Worm (Caenorhabditis elegans) whole organism, late embryonic: ENCODE data around the gene emb-1.

Source experiments
- C08G9.2 ChIP-seq: sonication (generic microtip); optimal IDR thresholded peaks from 2 replicates; lab custom pipeline; 2016; ENCODE audit warnings: mild to moderate bottlenecking, missing genetic modification characterization, moderate library complexity, missing compliant biosample characterization
- C38D4.7 ChIP-seq: fragments of 200-800 bp; sonication (Bioruptor generic); optimal IDR thresholded peaks from 2 replicates; lab custom pipeline; 2018; ENCODE audit warnings: mild to moderate bottlenecking, missing genetic modification characterization, moderate library complexity, missing compliant biosample characterization
- F13H6.1 ChIP-seq: sonication (generic microtip); optimal IDR thresholded peaks from 2 replicates; lab custom pipeline; 2016; ENCODE audit warnings: missing genetic modification characterization, missing compliant biosample characterization
- T23F11.4 ChIP-seq: fragments of 200-800 bp; sonication (Bioruptor generic); optimal IDR thresholded peaks from 2 replicates; lab custom pipeline; 2018; ENCODE audit warnings: mild to moderate bottlenecking, missing genetic modification characterization, missing compliant biosample characterization
- ahr-1 ChIP-seq: sonication (generic microtip); optimal IDR thresholded peaks from 2 replicates; lab custom pipeline; 2016; ENCODE audit warnings: missing genetic modification characterization, missing compliant biosample characterization
- ama-1 ChIP-seq: fragments of 150-350 bp; optimal IDR thresholded peaks from 2 replicates; lab custom pipeline; 2014
- ceh-19 ChIP-seq: fragments of 200-800 bp; sonication (Bioruptor generic); optimal IDR thresholded peaks from 2 replicates; lab custom pipeline; 2018; ENCODE audit warnings: mild to moderate bottlenecking, missing genetic modification characterization, missing compliant biosample characterization
- ceh-2 ChIP-seq: sonication (generic microtip); optimal IDR thresholded peaks from 2 replicates; lab custom pipeline; 2016; ENCODE audit warnings: missing genotype, missing genetic modification characterization, missing compliant biosample characterization
- ceh-22 ChIP-seq: sonication (generic microtip); optimal IDR thresholded peaks from 2 replicates; lab custom pipeline; 2017; ENCODE audit warnings: missing biosample characterization, missing genetic modification characterization
- ceh-31 ChIP-seq: sonication (generic microtip); optimal IDR thresholded peaks from 2 replicates; lab custom pipeline; 2016; ENCODE audit warnings: missing genetic modification characterization, missing compliant biosample characterization
- ceh-34 ChIP-seq: sonication (generic microtip); optimal IDR thresholded peaks from 2 replicates; lab custom pipeline; 2016; ENCODE audit warnings: mild to moderate bottlenecking, missing genetic modification characterization, missing compliant biosample characterization
- ceh-45 ChIP-seq: fragments of 200-800 bp; sonication (Bioruptor generic); IDR thresholded peaks from 2 replicates; pipeline ENCODE4 v1.3.6; 2022; ENCODE audit warnings: missing genetic modification reagents, missing genetic modification characterization, missing compliant biosample characterization
- ceh-48 ChIP-seq: sonication (generic microtip); optimal IDR thresholded peaks from 2 replicates; lab custom pipeline; 2016; ENCODE audit warnings: missing genetic modification characterization, inconsistent platforms, missing compliant biosample characterization
- ceh-6 ChIP-seq: fragments of 200-800 bp; sonication (Bioruptor generic); optimal IDR thresholded peaks from 2 replicates; lab custom pipeline; 2018; ENCODE audit warnings: mild to moderate bottlenecking, missing genetic modification characterization, missing compliant biosample characterization
- dmd-4 ChIP-seq: sonication (generic microtip); optimal IDR thresholded peaks from 2 replicates; lab custom pipeline; 2016; ENCODE audit warnings: borderline replicate concordance, missing genetic modification characterization, missing compliant biosample characterization
- elt-2 ChIP-seq: sonication (generic microtip); optimal IDR thresholded peaks from 2 replicates; lab custom pipeline; 2016; ENCODE audit warnings: missing genetic modification reagents, missing genetic modification characterization, missing compliant biosample characterization
- eyg-1 ChIP-seq: sonication (generic microtip); optimal IDR thresholded peaks from 2 replicates; lab custom pipeline; 2016; ENCODE audit warnings: missing genotype, missing genetic modification characterization, missing compliant biosample characterization
- fkh-6 ChIP-seq: sonication (generic microtip); optimal IDR thresholded peaks from 2 replicates; lab custom pipeline; 2016; ENCODE audit warnings: missing genetic modification characterization, missing compliant biosample characterization
- gmeb-2 ChIP-seq: sonication (generic microtip); optimal IDR thresholded peaks from 2 replicates; lab custom pipeline; 2016; ENCODE audit warnings: missing genetic modification characterization, inconsistent platforms, missing compliant biosample characterization
- hlh-30 ChIP-seq: sonication (generic microtip); optimal IDR thresholded peaks from 2 replicates; lab custom pipeline; 2017; ENCODE audit warnings: antibody characterized with exemption, missing genetic modification characterization, missing compliant biosample characterization; ENCODE audit not compliant: insufficient read depth
- lim-6 ChIP-seq: sonication (generic microtip); optimal IDR thresholded peaks from 2 replicates; lab custom pipeline; 2016; ENCODE audit warnings: missing genetic modification characterization, missing compliant biosample characterization
- pat-9 ChIP-seq: fragments of 200-800 bp; sonication (Bioruptor generic); optimal IDR thresholded peaks from 2 replicates; lab custom pipeline; 2018; ENCODE audit warnings: mild to moderate bottlenecking, missing genetic modification characterization, moderate library complexity, missing compliant biosample characterization
- pha-2 ChIP-seq: sonication (generic microtip); optimal IDR thresholded peaks from 2 replicates; lab custom pipeline; 2017; ENCODE audit warnings: mild to moderate bottlenecking, missing genetic modification characterization, missing compliant biosample characterization
- pqm-1 ChIP-seq: sonication (generic microtip); optimal IDR thresholded peaks from 2 replicates; lab custom pipeline; 2016; ENCODE audit warnings: missing genetic modification characterization, missing compliant biosample characterization
- pros-1 ChIP-seq: fragments of 150-350 bp; optimal IDR thresholded peaks from 2 replicates; lab custom pipeline; 2014; ENCODE audit warnings: missing biosample characterization, missing genetic modification reagents, missing genetic modification characterization
- rnt-1 ChIP-seq: sonication (generic microtip); optimal IDR thresholded peaks from 2 replicates; lab custom pipeline; 2016; ENCODE audit warnings: missing genetic modification characterization, missing compliant biosample characterization
- sdc-2 ChIP-seq: sonication (generic microtip); optimal IDR thresholded peaks from 2 replicates; lab custom pipeline; 2016; ENCODE audit warnings: missing genotype, missing genetic modification characterization, missing compliant biosample characterization
- sox-2 ChIP-seq: fragments of 200-800 bp; sonication (Bioruptor generic); IDR thresholded peaks from 2 replicates; pipeline ENCODE4 v1.3.6; 2022; ENCODE audit warnings: missing genetic modification reagents, missing genetic modification characterization, missing compliant biosample characterization
- tbx-2 ChIP-seq: sonication (generic microtip); optimal IDR thresholded peaks from 2 replicates; lab custom pipeline; 2016; ENCODE audit warnings: missing genetic modification characterization, missing compliant biosample characterization
- tbx-7 ChIP-seq: sonication (generic microtip); optimal IDR thresholded peaks from 2 replicates; lab custom pipeline; 2016; ENCODE audit warnings: missing genotype, missing genetic modification characterization, missing compliant biosample characterization
- unc-55 ChIP-seq: sonication (generic microtip); optimal IDR thresholded peaks from 2 replicates; lab custom pipeline; 2017; ENCODE audit warnings: missing biosample characterization, missing genetic modification reagents, missing genetic modification characterization
- zip-5 ChIP-seq: sonication (generic microtip); optimal IDR thresholded peaks from 2 replicates; lab custom pipeline; 2016; ENCODE audit warnings: missing genetic modification characterization, missing compliant biosample characterization

emb-1 gene

DNA sequence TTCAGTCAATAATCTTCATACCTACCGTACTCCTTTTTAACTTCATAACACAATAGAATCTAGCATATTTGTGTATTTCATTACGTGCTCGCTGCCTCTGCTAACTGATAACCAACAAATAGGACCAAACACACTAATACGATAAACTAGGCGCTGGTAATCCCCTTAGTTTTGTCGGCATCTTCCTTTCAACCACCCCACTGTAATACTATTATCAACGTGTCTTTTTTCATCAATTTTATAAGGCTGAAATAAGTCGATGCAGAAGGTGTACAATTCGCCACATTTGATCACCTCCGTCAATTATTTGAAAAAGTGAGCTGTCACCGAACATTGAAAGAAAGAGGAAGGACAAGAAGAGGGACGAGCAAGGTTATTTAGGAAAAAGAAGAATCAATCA lies 25.8 kb upstream of the emb-1 start:
- TF ChIP-seq fkh-6 (tag; lab: Kevin White, UChicago) (no peak), dmd-4 (tag; lab: Kevin White, UChicago) (no peak), ceh-2 (tag; lab: Kevin White, UChicago) (no peak), C08G9.2 (tag; lab: Kevin White, UChicago) (no peak), ceh-45 (no peak), pat-9 (tag; lab: Kevin White, UChicago) (no peak), rnt-1 (tag; lab: Kevin White, UChicago) (no peak)

DNA sequence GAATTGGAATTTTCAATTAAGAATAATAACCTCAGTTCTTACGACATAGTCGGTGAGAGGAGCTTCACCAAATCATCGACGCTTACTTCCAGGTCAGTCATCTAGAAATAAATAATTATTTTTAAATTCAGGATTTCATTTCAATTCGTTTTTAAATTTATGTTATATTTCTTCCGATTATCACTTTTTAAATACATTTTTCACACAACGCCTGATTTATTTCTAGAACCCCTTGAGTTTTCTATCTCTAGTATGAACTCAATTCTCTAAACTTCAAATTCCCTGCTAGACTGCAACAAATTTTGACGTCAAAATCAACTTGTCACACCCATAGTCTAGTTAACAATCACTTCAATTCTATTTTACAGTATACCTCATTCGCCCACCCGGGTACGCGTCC lies 23.8 kb upstream of the emb-1 start, which contains the start of gene Y54H5A.2:
TSS of gene Y54H5A.2 (minus strand) at position 101 of the 400 bp plus-strand sequence.
- TF ChIP-seq eyg-1: no peak
- no peak for TF ChIP-seq C38D4.7
- TF ChIP-seq pha-2: no peak
- TF ChIP-seq ama-1: no peak
- no peak for TF ChIP-seq gmeb-2 (tag; lab: Kevin White, UChicago)

DNA sequence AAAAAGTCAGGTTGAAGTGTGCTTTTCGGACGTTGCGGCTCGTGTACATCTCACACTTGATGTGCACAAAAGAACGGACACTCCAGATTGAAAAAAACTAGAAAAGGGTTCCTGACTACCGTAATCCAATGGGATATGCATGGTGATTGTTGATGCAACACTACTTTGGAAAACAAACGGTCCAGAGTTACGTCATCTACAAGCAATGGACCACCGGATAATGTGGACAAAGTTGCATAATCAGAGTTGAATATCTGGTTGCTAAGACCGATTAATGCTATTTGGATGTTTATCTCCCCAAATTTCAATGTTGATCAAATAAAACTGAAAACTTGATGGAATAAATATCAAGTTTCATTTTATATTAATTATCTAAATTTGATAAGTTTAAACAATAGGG lies 23.2 kb upstream of the emb-1 start:
- peak; percentile 68 for TF ChIP-seq tbx-2
- TF ChIP-seq C38D4.7: no peak
- TF ChIP-seq, all 69 proteins: peak for 1

DNA sequence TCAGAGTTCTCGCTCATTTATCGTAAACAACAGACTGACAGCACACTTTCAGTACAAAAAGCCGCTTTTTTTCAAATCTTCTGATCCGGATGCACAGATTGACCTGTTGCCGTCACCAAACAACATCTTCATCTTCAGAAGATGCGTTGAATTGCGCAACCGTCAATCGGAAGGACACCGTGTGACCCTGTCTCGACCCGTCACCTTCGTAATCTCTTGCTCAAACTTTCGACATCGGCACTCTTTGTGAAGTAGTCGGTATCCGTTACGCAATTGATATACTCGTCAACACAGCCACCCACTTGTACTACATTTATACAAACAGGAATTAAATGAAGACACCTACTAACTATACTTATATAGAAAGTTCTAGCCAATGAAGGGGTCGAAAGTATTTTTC lies 22.3 kb upstream of the emb-1 start:
- TF ChIP-seq rnt-1 (tag; lab: Kevin White, UChicago) (no peak), F13H6.1 (no peak), tbx-2 (peak; percentile 85), unc-55 (peak; percentile 33)

DNA sequence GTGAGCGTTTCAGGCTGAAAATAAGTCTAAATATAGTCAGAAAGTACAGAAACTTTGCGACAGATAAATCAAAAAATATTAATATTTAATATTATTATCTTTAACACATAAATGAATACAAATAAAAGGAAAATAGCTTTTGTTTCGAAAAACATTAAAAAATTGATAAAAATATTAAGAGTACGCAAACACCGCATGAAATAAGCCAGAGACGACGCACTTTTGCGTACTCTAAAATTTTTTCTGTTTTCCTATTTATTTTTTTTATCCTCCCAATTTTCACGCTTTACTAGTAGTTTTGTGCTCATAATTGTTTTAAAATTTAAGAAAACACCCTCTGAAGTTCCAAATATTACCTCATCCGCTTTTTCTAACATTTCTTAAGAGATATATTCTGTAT lies 20.1 kb upstream of the emb-1 start, which contains the start of the genes rbm-42 and grwd-1:
TSS of gene rbm-42 (minus strand) at position 93 of the 400 bp plus-strand sequence.
TSS of gene grwd-1 (plus strand) at position 328 of the 400 bp plus-strand sequence.
- no peak for TF ChIP-seq dmd-4 (tag; lab: Kevin White, UChicago)
- TF ChIP-seq ceh-19 (GFP tag; lab: Kevin White, UChicago): no peak
- peak; percentile 13 for TF ChIP-seq elt-2 (tag; lab: Kevin White, UChicago)
- TF ChIP-seq ceh-31 (tag; lab: Kevin White, UChicago): peak; percentile 11

DNA sequence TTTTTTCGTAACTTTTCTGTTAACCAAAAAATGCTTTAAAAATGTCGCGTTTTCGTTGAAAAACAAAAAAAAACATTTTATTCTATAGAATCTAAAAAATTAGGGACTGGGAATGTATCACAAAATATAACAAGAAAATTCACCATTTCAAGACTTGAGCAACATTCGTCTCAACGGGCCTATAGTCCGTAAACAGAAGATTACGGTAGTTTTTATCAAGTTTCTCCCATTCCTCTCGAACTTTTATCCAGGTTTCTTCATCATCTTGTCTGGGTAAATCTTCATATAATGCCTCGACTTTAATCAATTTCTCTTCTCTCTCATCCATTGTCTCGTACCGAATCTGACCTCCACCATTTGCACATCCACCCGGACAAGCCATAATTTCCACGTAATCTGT lies 17.8 kb upstream of the emb-1 start:
- TF ChIP-seq tbx-7 (tag; lab: Kevin White, UChicago) (no peak), T23F11.4 (GFP tag; lab: Kevin White, UChicago) (no peak), pqm-1 (tag; lab: Kevin White, UChicago) (no peak), ahr-1 (tag; lab: Kevin White, UChicago) (no peak), ceh-31 (tag; lab: Kevin White, UChicago) (no peak), ceh-48 (tag; lab: Kevin White, UChicago) (no peak), fkh-6 (tag; lab: Kevin White, UChicago) (no peak), hlh-30 (tag; lab: Kevin White, UChicago) (no peak), zip-5 (no peak), sdc-2 (tag; lab: Kevin White, UChicago) (no peak), ceh-6 (GFP tag; lab: Kevin White, UChicago) (no peak), ceh-45 (no peak), sox-2 (no peak), lim-6 (no peak), C38D4.7 (no peak), ceh-22 (no peak), ceh-34 (no peak), pros-1 (tag; lab: Kevin White, UChicago) (no peak)
